Worm (Caenorhabditis elegans): ENCODE results near the gene ZK180.6.

Gene ZK180.6

ce11 chrIV:4536247-4536646 lies 11.4 kb upstream of the ZK180.6 start, which contains the start of gene ZK185.2:
Gene ZK185.2, plus strand, starts transcription at chrIV:4536547.
- no peak for TF ChIP-seq unc-62 (GFP tag; optimal IDR thresholded peaks at IDR 0.05)

- TF ChIP-seq unc-62 (GFP tag; optimal IDR thresholded peaks at IDR 0.05) = no peak
Observed at ce11 chrIV:4533025-4533424, 8.2 kb upstream of the ZK180.6 start, which contains the start of gene ZK185.4. Gene ZK185.4, minus strand, starts transcription at chrIV:4533125.

ce11 chrIV:4530170-4530569 lies 5.3 kb upstream of the ZK180.6 start, which contains the start of gene ZK185.3:
Gene ZK185.3, minus strand, starts transcription at chrIV:4530432.
- TF ChIP-seq unc-62 (GFP tag; optimal IDR thresholded peaks at IDR 0.05) = no peak

ce11 chrIV:4526724-4527123 lies 1.9 kb upstream of the ZK180.6 start:
- no peak for TF ChIP-seq unc-62 (GFP tag; optimal IDR thresholded peaks at IDR 0.05)

ce11 chrIV:4526028-4526427 lies 1.2 kb upstream of the ZK180.6 start:
- no peak for TF ChIP-seq unc-62 (GFP tag; optimal IDR thresholded peaks at IDR 0.05)

ce11 chrIV:4523461-4523860 lies 1.4 kb downstream of the ZK180.6 start:
- TF ChIP-seq unc-62 (GFP tag; optimal IDR thresholded peaks at IDR 0.05) = no peak

ce11 chrIV:4519714-4520113 lies 5.1 kb downstream of the ZK180.6 start:
- no peak for TF ChIP-seq unc-62 (GFP tag; optimal IDR thresholded peaks at IDR 0.05)

ce11 chrIV:4518111-4518510 lies 6.7 kb downstream of the ZK180.6 start:
- TF ChIP-seq unc-62 (GFP tag; optimal IDR thresholded peaks at IDR 0.05) = no peak

- TF ChIP-seq unc-62 (GFP tag; optimal IDR thresholded peaks at IDR 0.05) = no peak
Observed at ce11 chrIV:4517066-4517465, 7.8 kb downstream of the ZK180.6 start, which contains the start of gene ZK180.5. Gene ZK180.5, minus strand, starts transcription at chrIV:4517166.

- no peak for TF ChIP-seq unc-62 (GFP tag; optimal IDR thresholded peaks at IDR 0.05)
Observed at ce11 chrIV:4516478-4516877, 8.4 kb downstream of the ZK180.6 start.

ce11 chrIV:4513269-4513819 lies 11.5 kb downstream of the ZK180.6 start, which contains the start of gene sar-1:
Gene sar-1, minus strand, starts transcription at chrIV:4513319.
- no peak for TF ChIP-seq unc-62 (GFP tag; optimal IDR thresholded peaks at IDR 0.05)

ce11 chrIV:4511259-4511890 lies 13.5 kb downstream of the ZK180.6 start, which contains the start of the genes rfth-1 and ZK180.8:
Gene rfth-1, minus strand, starts transcription at chrIV:4511309.
Gene ZK180.8, minus strand, starts transcription at chrIV:4511724.
- no peak for TF ChIP-seq unc-62 (GFP tag; optimal IDR thresholded peaks at IDR 0.05)

- no peak for TF ChIP-seq unc-62 (GFP tag; optimal IDR thresholded peaks at IDR 0.05)
Observed at ce11 chrIV:4506637-4507036, 18.2 kb downstream of the ZK180.6 start, which contains the start of gene gbb-2. Gene gbb-2, minus strand, starts transcription at chrIV:4506748.

ce11 chrIV:4505078-4505477 lies 19.8 kb downstream of the ZK180.6 start:
- no peak for TF ChIP-seq unc-62 (GFP tag; optimal IDR thresholded peaks at IDR 0.05)

ce11 chrIV:4490148-4490652 lies 34.6 kb downstream of the ZK180.6 start, which contains the start of gene ZK180.7:
Gene ZK180.7, plus strand, starts transcription at chrIV:4490542.
- no peak for TF ChIP-seq unc-62 (GFP tag; optimal IDR thresholded peaks at IDR 0.05)

- TF ChIP-seq unc-62 (GFP tag; optimal IDR thresholded peaks at IDR 0.05) = no peak
Observed at ce11 chrIV:4486738-4487137, 38.1 kb downstream of the ZK180.6 start, which contains the start of gene trx-3. Gene trx-3, plus strand, starts transcription at chrIV:4487028.

- no peak for TF ChIP-seq unc-62 (GFP tag; optimal IDR thresholded peaks at IDR 0.05)
Observed at ce11 chrIV:4484555-4484954, 40.3 kb downstream of the ZK180.6 start.

All from whole organism, dauer.